Fruit fly (Drosophila melanogaster): ENCODE data around the gene CG31883.

dm6 chr2L:9495870-9496269 is 32.4 kb upstream of the CG31883 start:
- TF ChIP-seq CG34367 (tag; optimal IDR thresholded peaks at IDR 0.05) (no peak), EcR (GFP tag; optimal IDR thresholded peaks at IDR 0.05) (no peak), D1 (tag; optimal IDR thresholded peaks at IDR 0.05) (no peak), CG12605 (GFP tag; IDR thresholded peaks at IDR 0.05) (no peak), Pif1B (GFP tag; optimal IDR thresholded peaks at IDR 0.05) (no peak), Snoo (tag; optimal IDR thresholded peaks at IDR 0.05) (no peak)
